Worm (Caenorhabditis elegans): ENCODE measurements around the gene K07B1.7.
A peak's percentile ranks its signal among the peaks of the same experiment; 100 is the strongest.

Gene K07B1.7

ce11 chrV:9359674-9360073 is 12.9 kb upstream of the K07B1.7 start, which contains the start of gene gpa-3:
TSS of gene gpa-3 (minus strand) at chrV:9359774.
- no peak for TF ChIP-seq ceh-91 (GFP tag; IDR thresholded peaks at IDR 0.05)
- TF ChIP-seq nfya-1 (tag; optimal IDR thresholded peaks at IDR 0.05; ENCODE audit: borderline replicate concordance, insufficient read depth) = no peak
- no peak for TF ChIP-seq F23B12.7 (tag; optimal IDR thresholded peaks at IDR 0.05; ENCODE audit: insufficient read depth)
- no peak for TF ChIP-seq tbx-9 (tag; optimal IDR thresholded peaks at IDR 0.05; ENCODE audit: borderline replicate concordance)
- TF ChIP-seq sea-2 (GFP tag; IDR thresholded peaks at IDR 0.05) = no peak
- TF ChIP-seq nfyb-1 (GFP tag; IDR thresholded peaks at IDR 0.05) = no peak
- TF ChIP-seq pha-4 (tag; optimal IDR thresholded peaks at IDR 0.05) = no peak
- TF ChIP-seq madf-6 (GFP tag; IDR thresholded peaks at IDR 0.05) = no peak
- TF ChIP-seq dpl-1 (GFP tag; optimal IDR thresholded peaks at IDR 0.05) = no peak
- TF ChIP-seq mes-4 (tag; optimal IDR thresholded peaks at IDR 0.05) = no peak
- no peak for TF ChIP-seq lsy-27 (tag; optimal IDR thresholded peaks at IDR 0.05; ENCODE audit: borderline replicate concordance, insufficient read depth)
- no peak for TF ChIP-seq unc-62 (GFP tag; optimal IDR thresholded peaks at IDR 0.05)

- TF ChIP-seq ztf-26 (tag; optimal IDR thresholded peaks at IDR 0.05) = no peak
- TF ChIP-seq hmg-20 (GFP tag; IDR thresholded peaks at IDR 0.05) = no peak
- TF ChIP-seq repo-1 (tag; optimal IDR thresholded peaks at IDR 0.05) = no peak
- no peak for TF ChIP-seq snpc-4 (GFP tag; optimal IDR thresholded peaks at IDR 0.05)
- no peak for TF ChIP-seq snpc-4 (tag; optimal IDR thresholded peaks at IDR 0.05)
- no peak for TF ChIP-seq ceh-91 (GFP tag; IDR thresholded peaks at IDR 0.05)
- TF ChIP-seq xnd-1 (tag; optimal IDR thresholded peaks at IDR 0.05) = no peak
- peak; percentile 51 for TF ChIP-seq nhr-80 (tag; optimal IDR thresholded peaks at IDR 0.05)
Observed at ce11 chrV:9356345-9356744, 9.6 kb upstream of the K07B1.7 start, which contains the start of gene ttr-49. TSS of gene ttr-49 (minus strand) at chrV:9356515.

ce11 chrV:9355371-9355770 is 8.6 kb upstream of the K07B1.7 start, which contains the start of gene ttr-40:
TSS of gene ttr-40 (minus strand) at chrV:9355471.
- TF ChIP-seq tbp1 (GFP tag; optimal IDR thresholded peaks at IDR 0.05) = no peak
- no peak for TF ChIP-seq madf-3 (GFP tag; IDR thresholded peaks at IDR 0.05)
- no peak for TF ChIP-seq unc-130 (GFP tag; optimal IDR thresholded peaks at IDR 0.05)
- no peak for TF ChIP-seq Y53F4B.3 (GFP tag; IDR thresholded peaks at IDR 0.05)
- no peak for TF ChIP-seq sptf-2 (GFP tag; optimal IDR thresholded peaks at IDR 0.05)
- no peak for TF ChIP-seq cebp-2 (GFP tag; IDR thresholded peaks at IDR 0.05)
- TF ChIP-seq repo-1 (tag; optimal IDR thresholded peaks at IDR 0.05) = no peak
- no peak for TF ChIP-seq mcd-1 (GFP tag; IDR thresholded peaks at IDR 0.05)
- no peak for TF ChIP-seq egl-44 (GFP tag; IDR thresholded peaks at IDR 0.05)
- no peak for TF ChIP-seq bed-2 (GFP tag; IDR thresholded peaks at IDR 0.05)
- no peak for TF ChIP-seq snpc-1.3 (tag; optimal IDR thresholded peaks at IDR 0.05; ENCODE audit: insufficient read depth)
- no peak for TF ChIP-seq T26A5.8 (tag; optimal IDR thresholded peaks at IDR 0.05)
- no peak for TF ChIP-seq ceh-91 (GFP tag; IDR thresholded peaks at IDR 0.05)
- TF ChIP-seq nhr-27 (tag; optimal IDR thresholded peaks at IDR 0.05) = no peak
- no peak for TF ChIP-seq mxl-1 (tag; optimal IDR thresholded peaks at IDR 0.05)
- no peak for TF ChIP-seq F57A8.1 (GFP tag; optimal IDR thresholded peaks at IDR 0.05)
- TF ChIP-seq ceh-58 (GFP tag; IDR thresholded peaks at IDR 0.05) = no peak

- no peak for TF ChIP-seq lin-54 (GFP tag; optimal IDR thresholded peaks at IDR 0.05)
- no peak for TF ChIP-seq nfya-2 (GFP tag; IDR thresholded peaks at IDR 0.05)
Observed at ce11 chrV:9352947-9353346, 6.2 kb upstream of the K07B1.7 start, which contains the start of gene srx-46. TSS of gene srx-46 (plus strand) at chrV:9353247.

All from whole organism, young adult.